Worm (Caenorhabditis elegans) whole organism, L2 larva: Measurements from ENCODE around the gene C24D10.4.

Experiments
- R02D3.7 ChIP-seq: fragments of 150-350 bp; optimal IDR thresholded peaks from 2 replicates; lab custom pipeline; 2014; ENCODE audit warnings: missing biosample characterization, missing genetic modification characterization
- ZK546.5 ChIP-seq: sonication (generic microtip); optimal IDR thresholded peaks from 2 replicates; lab custom pipeline; 2017; ENCODE audit warnings: missing biosample characterization, missing genetic modification characterization
- blmp-1 ChIP-seq: sonication (generic microtip); optimal IDR thresholded peaks from 2 replicates; lab custom pipeline; 2017; ENCODE audit warnings: missing genetic modification characterization, mild to moderate bottlenecking, missing compliant biosample characterization, antibody characterized with exemption, moderate library complexity; ENCODE audit not compliant: insufficient read depth
- dmd-4 ChIP-seq: sonication (generic microtip); optimal IDR thresholded peaks from 2 replicates; lab custom pipeline; 2017; ENCODE audit warnings: missing biosample characterization, missing genetic modification characterization
- elt-3 ChIP-seq: sonication (generic microtip); optimal IDR thresholded peaks from 2 replicates; lab custom pipeline; 2017; ENCODE audit warnings: missing biosample characterization, missing genetic modification characterization
- lsy-2 ChIP-seq, 2 experiments: fragments of 150-350 bp in 1 of 2; sonication (generic microtip) in 1 of 2; optimal IDR thresholded peaks; 2 replicates each; lab custom pipeline; 2014 to 2017; ENCODE audit warnings: missing biosample characterization in 2 of 2, missing genetic modification characterization in 2 of 2
- nhr-11 ChIP-seq: fragments of 150-350 bp; optimal IDR thresholded peaks from 2 replicates; lab custom pipeline; 2014; ENCODE audit warnings: missing biosample characterization, missing genetic modification characterization
- nhr-12 ChIP-seq: fragments of 150-350 bp; optimal IDR thresholded peaks from 2 replicates; lab custom pipeline; 2014; ENCODE audit warnings: missing biosample characterization, missing genetic modification characterization
- ztf-11 ChIP-seq: sonication (generic microtip); optimal IDR thresholded peaks from 2 replicates; lab custom pipeline; 2017; ENCODE audit warnings: missing biosample characterization, missing genetic modification characterization
- ztf-4 ChIP-seq: fragments of 150-350 bp; optimal IDR thresholded peaks from 2 replicates; lab custom pipeline; 2014; ENCODE audit warnings: missing biosample characterization, missing genetic modification characterization

ce11 chrIV:5166030-5166429 is 5.7 kb downstream of the C24D10.4 start, which contains the start of gene ptp-5.1:
- TF ChIP-seq lsy-2 (tag; optimal IDR thresholded peaks at IDR 0.05; lab: Kevin White, UChicago) (no peak), ztf-4 (no peak), nhr-12 (no peak), nhr-11 (no peak), R02D3.7 (tag; lab: Kevin White, UChicago) (no peak), ztf-11 (no peak), dmd-4 (tag; lab: Kevin White, UChicago) (no peak), elt-3 (tag; lab: Kevin White, UChicago) (no peak), ZK546.5 (tag; lab: Kevin White, UChicago) (no peak), blmp-1 (tag; lab: Kevin White, UChicago) (no peak)
